Fruit fly (Drosophila melanogaster) whole organism, embryonic: ENCODE data around the gene Arr1.

Experiments
- CG10209 ChIP-seq: fragments of 200-800 bp; sonication (Bioruptor generic); optimal IDR thresholded peaks from 3 replicates; lab custom pipeline; 2017; ENCODE audit warnings: missing biosample characterization, mild to moderate bottlenecking, missing genetic modification characterization, missing genetic modification reagents
- CG16813 ChIP-seq: fragments of 200-800 bp; sonication (Bioruptor generic); IDR thresholded peaks from 3 replicates; pipeline ENCODE4 v1.3.6; 2022; ENCODE audit warnings: missing biosample characterization, missing genetic modification characterization; ENCODE audit not compliant: partially characterized antibody
- CG2889 ChIP-seq: fragments of 200-800 bp; sonication (Bioruptor generic); IDR thresholded peaks from 3 replicates; pipeline ENCODE4 v1.3.6; 2022; ENCODE audit warnings: missing biosample characterization, missing genetic modification characterization
- Hey ChIP-seq: fragments of 200-800 bp; sonication (Bioruptor generic); optimal IDR thresholded peaks from 3 replicates; lab custom pipeline; 2018; ENCODE audit warnings: missing biosample characterization, mild to moderate bottlenecking, missing genetic modification characterization
- ash1 ChIP-seq: fragments of 200-800 bp; sonication (Bioruptor generic); optimal IDR thresholded peaks from 2 replicates; lab custom pipeline; 2018; ENCODE audit warnings: missing biosample characterization, mild to moderate bottlenecking, missing genetic modification characterization
- esg ChIP-seq: fragments of 200-800 bp; sonication (Bioruptor generic); conservative IDR thresholded peaks from 2 replicates; pipeline ENCODE4 v1.3.6; 2022; ENCODE audit warnings: missing biosample characterization, missing genetic modification characterization
- fd3F ChIP-seq: fragments of 200-800 bp; sonication (Bioruptor generic); optimal IDR thresholded peaks from 2 replicates; lab custom pipeline; 2018; ENCODE audit warnings: missing biosample characterization, mild to moderate bottlenecking, missing genetic modification characterization, moderate library complexity
- fu2 ChIP-seq: fragments of 200-800 bp; sonication (Bioruptor generic); optimal IDR thresholded peaks from 2 replicates; lab custom pipeline; 2016; ENCODE audit warnings: missing biosample characterization, missing genetic modification characterization
- schlank ChIP-seq: fragments of 200-800 bp; sonication (Bioruptor generic); optimal IDR thresholded peaks from 2 replicates; lab custom pipeline; 2018; ENCODE audit warnings: missing biosample characterization, mild to moderate bottlenecking, missing genetic modification characterization
- shn ChIP-seq: fragments of 200-800 bp; sonication (Bioruptor generic); optimal IDR thresholded peaks from 3 replicates; lab custom pipeline; 2016; ENCODE audit warnings: missing biosample characterization, missing genetic modification characterization

- no peak for TF ChIP-seq schlank (tag; lab: Kevin White, UChicago)
- TF ChIP-seq CG16813 (GFP tag; lab: Robert Waterston, UW), result no peak
- no peak for TF ChIP-seq fu2 (GFP tag; lab: Kevin White, UChicago)
- TF ChIP-seq esg (GFP tag; lab: Robert Waterston, UW), result no peak
- no peak for TF ChIP-seq ash1 (GFP tag; lab: Kevin White, UChicago)
- no peak for TF ChIP-seq Hey (tag; lab: Kevin White, UChicago)
- no peak for TF ChIP-seq CG10209 (GFP tag; lab: Kevin White, UChicago)
- no peak for TF ChIP-seq fd3F (GFP tag; lab: Kevin White, UChicago)
- no peak for TF ChIP-seq shn (GFP tag; lab: Kevin White, UChicago)
- TF ChIP-seq CG2889, result no peak
Observed at dm6 chr2L:18119643-18120042, 41.6 kb downstream of the Arr1 start, which contains the start of gene CG5758.
